Worm (Caenorhabditis elegans) whole organism, L4/young adult: Measurements from ENCODE around the gene B0228.7.
A peak's percentile ranks its signal among the peaks of the same experiment; 100 is the strongest.

Experiments used
- W03F9.2 ChIP-seq: fragments of 150-350 bp; optimal IDR thresholded peaks from 2 replicates; lab custom pipeline; 2014; ENCODE audit warnings: missing biosample characterization, missing genetic modification characterization
- dao-5 ChIP-seq: sonication (generic microtip); optimal IDR thresholded peaks from 2 replicates; lab custom pipeline; 2016; ENCODE audit warnings: missing genotype, missing genetic modification characterization, moderate library complexity, missing compliant biosample characterization
- him-1 ChIP-seq: sonication (generic microtip); optimal IDR thresholded peaks from 2 replicates; lab custom pipeline; 2016; ENCODE audit warnings: missing genotype, missing genetic modification reagents, missing genetic modification characterization, missing compliant biosample characterization

Gene B0228.7

ce11 chrII:7756810-7757209 is 2.0 kb downstream of the B0228.7 start:
- TF ChIP-seq dao-5 (tag; lab: Kevin White, UChicago) (peak; percentile 38), him-1 (tag; lab: Kevin White, UChicago) (no peak), W03F9.2 (tag; lab: Kevin White, UChicago) (peak; percentile 32)

ce11 chrII:7755116-7755571 is 3.7 kb downstream of the B0228.7 start, which contains the start of the genes B0228.6 and B0228.1:
B0228.6 (minus strand) TSS chrII:7755166.
B0228.1 (plus strand) TSS chrII:7755343.
- TF ChIP-seq W03F9.2 (tag; lab: Kevin White, UChicago) (no peak), dao-5 (tag; lab: Kevin White, UChicago) (no peak), him-1 (tag; lab: Kevin White, UChicago) (no peak)

DNA sequence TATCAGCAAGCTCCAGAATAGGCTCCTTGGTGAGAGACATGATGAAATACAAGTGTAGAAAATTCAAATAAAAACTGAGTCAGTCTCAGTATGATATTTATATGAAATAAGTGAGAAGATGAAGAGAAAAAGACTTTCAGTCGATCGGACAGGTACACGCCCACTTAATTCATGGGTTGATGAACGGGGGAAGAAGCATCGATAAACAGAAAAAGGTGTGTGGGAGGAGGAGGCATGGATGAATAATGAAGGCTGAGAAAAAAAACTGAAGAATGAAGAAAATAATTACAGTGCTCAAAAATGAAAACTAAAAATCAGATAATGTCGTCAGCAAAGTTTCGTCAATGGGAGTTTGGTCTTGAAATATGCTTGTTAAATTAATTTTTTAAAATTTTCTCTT is 5.3 kb downstream of the B0228.7 start, which contains the start of gene trx-1:
TSS of gene trx-1 (minus strand) at position 101 of the 400 bp plus-strand sequence.
- TF ChIP-seq dao-5 (tag; lab: Kevin White, UChicago) (no peak), him-1 (tag; lab: Kevin White, UChicago) (no peak), W03F9.2 (tag; lab: Kevin White, UChicago) (no peak)

DNA sequence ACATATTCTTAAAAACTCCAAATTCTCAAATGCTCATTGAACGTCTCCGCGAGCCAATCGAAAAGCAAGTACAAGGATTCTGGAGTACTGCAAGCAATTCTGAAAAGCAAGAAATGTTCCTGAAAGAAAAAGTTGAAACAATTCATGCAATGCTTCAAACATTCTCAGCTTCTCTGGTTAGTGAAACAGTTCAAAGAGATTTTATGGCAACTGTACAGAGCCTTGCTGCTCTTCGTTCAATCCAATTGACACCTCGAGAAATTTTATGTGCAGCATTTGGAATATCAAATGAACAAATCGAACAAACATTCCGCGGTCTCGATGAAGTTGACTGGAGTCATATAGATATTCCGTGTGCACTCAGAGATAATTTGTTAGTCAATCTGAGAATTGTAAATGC is 22.1 kb downstream of the B0228.7 start:
- TF ChIP-seq W03F9.2 (tag; lab: Kevin White, UChicago) (no peak), dao-5 (tag; lab: Kevin White, UChicago) (no peak), him-1 (tag; lab: Kevin White, UChicago) (no peak)

DNA sequence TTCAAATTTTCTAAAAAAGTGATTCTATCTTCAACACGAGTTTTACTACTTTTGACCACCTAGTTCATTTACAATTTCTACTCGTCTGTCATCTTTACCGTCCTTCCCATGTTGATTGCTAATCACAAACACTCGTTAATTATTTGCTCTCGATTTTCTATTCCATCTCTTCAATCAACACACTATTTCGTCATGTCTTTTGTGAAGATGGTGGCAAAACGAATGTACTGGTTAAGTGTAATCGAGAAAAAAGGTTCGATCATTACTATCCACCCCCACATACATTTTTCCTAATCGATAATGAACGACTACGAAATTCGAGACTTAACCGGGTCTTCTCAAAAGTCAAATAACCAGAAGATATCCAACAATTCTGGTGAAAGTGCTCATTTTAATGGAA is 34.2 kb downstream of the B0228.7 start, which contains the start of gene cpna-2:
TSS of gene cpna-2 (plus strand) at position 301 of the 400 bp plus-strand sequence.
- TF ChIP-seq W03F9.2 (tag; lab: Kevin White, UChicago) (no peak), dao-5 (tag; lab: Kevin White, UChicago) (no peak), him-1 (tag; lab: Kevin White, UChicago) (no peak)

DNA sequence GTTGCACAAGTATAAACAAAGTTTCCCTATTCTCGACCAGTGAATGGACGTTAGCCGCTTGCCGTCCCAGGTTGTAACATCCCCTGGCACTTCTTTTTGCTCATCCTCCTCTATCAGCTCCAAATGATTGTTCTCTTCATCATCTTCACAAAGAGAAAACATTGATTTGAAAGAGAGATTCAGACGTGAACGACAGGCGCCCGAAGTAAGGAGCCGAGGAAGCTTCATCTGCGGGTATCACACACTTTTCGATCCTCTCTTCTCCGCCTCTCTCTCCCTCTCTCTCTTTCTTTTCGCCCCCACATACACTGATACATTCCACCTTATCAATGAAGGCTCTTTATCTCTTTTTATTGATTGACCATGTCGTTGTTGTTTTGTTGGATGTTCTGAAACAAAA is 36.0 kb downstream of the B0228.7 start:
- TF ChIP-seq him-1 (tag; lab: Kevin White, UChicago), result no peak
- no peak for TF ChIP-seq W03F9.2 (tag; lab: Kevin White, UChicago)
- TF ChIP-seq dao-5 (tag; lab: Kevin White, UChicago), result no peak

DNA sequence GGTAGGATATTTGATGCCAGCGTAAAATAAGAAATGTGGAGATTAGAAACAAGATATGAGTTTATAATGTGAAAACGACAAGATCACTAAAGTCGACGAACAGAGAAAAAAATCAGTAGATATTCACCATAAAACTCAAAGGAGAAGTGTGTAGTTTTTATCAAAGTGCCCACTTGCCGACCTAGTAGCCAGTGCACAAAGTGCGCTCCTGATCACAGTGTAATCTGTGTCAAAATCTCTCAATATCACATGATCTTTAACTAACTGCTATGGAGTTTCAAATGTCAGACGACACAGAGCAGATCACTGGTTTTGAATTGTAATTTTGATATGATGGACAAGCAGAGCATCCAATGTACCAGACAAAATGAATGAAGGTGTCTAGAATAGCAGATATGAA is 38.3 kb downstream of the B0228.7 start:
- TF ChIP-seq dao-5 (tag; lab: Kevin White, UChicago) (no peak), W03F9.2 (tag; lab: Kevin White, UChicago) (no peak), him-1 (tag; lab: Kevin White, UChicago) (no peak)

DNA sequence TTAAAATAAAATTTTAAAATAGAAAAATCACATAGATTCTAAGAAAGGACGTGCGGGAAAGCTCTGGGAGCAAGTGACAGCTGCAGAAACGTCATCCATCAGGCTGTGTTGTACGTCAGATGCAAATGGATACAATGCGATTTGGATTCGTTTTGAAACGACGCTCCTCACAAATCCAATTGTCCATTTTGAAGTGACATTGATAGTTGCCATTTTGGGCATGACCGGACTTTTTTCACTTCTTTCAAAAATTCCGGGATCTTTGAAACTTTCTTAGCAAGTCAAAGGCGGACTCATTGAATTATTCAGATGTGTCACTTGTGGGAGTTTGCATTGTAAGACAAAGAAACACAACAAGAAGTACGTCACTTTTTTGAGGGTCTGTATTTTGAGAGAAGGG is 39.8 kb downstream of the B0228.7 start:
- no peak for TF ChIP-seq him-1 (tag; lab: Kevin White, UChicago)
- no peak for TF ChIP-seq W03F9.2 (tag; lab: Kevin White, UChicago)
- no peak for TF ChIP-seq dao-5 (tag; lab: Kevin White, UChicago)

DNA sequence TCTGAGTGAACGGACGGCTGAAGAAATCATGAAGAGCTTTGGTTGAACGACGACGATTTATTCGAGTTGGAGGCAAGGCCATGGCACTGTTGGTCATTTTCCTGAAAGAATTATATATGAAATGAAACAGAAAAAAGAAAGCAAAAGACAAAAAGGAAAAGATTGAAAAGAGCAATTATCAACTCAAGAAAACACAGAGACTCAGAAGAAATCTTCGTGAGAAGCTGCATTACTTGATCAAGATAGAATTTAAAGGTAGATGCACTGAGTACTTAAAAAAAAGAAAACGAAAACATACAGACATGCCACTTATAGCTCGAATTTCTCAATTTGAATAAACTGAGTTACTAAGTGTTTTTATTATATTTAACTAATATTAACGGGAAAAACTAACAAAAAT is 40.3 kb downstream of the B0228.7 start, which contains the start of gene cpna-5:
TSS of gene cpna-5 (minus strand) at position 101 of the 400 bp plus-strand sequence.
- TF ChIP-seq him-1 (tag; lab: Kevin White, UChicago) (no peak), dao-5 (tag; lab: Kevin White, UChicago) (no peak), W03F9.2 (tag; lab: Kevin White, UChicago) (no peak)

ce11 chrII:7716112-7716511 is 42.7 kb downstream of the B0228.7 start:
- no peak for TF ChIP-seq dao-5 (tag; lab: Kevin White, UChicago)
- no peak for TF ChIP-seq W03F9.2 (tag; lab: Kevin White, UChicago)
- no peak for TF ChIP-seq him-1 (tag; lab: Kevin White, UChicago)

- TF ChIP-seq W03F9.2 (tag; lab: Kevin White, UChicago), result no peak
- TF ChIP-seq dao-5 (tag; lab: Kevin White, UChicago), result no peak
- TF ChIP-seq him-1 (tag; lab: Kevin White, UChicago), result no peak
Observed at ce11 chrII:7714614-7715186, 44.1 kb downstream of the B0228.7 start.

- TF ChIP-seq him-1 (tag; lab: Kevin White, UChicago) (no peak), W03F9.2 (tag; lab: Kevin White, UChicago) (no peak), dao-5 (tag; lab: Kevin White, UChicago) (no peak)
Observed at ce11 chrII:7709301-7709754, 49.5 kb downstream of the B0228.7 start, which contains the start of gene sre-1. sre-1 (plus strand) TSS chrII:7709704.

DNA sequence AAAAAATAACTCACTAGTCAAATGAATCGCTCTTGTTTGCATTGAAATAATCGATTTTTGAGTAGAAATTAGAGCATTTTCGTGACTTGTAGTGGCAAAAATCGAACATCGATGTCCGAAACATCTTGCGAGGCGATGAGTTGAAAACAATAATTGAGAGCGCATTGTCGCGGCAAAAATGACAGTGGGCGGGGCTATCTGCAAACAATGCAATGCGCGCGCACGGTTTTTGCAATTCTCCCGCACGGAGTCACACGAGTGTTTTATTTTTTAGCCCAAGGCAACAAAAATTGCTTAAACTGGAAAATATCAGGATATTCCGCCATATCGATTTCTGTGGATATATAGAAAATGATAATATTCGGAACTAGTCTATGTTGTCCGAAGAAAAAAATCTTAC is 50.3 kb downstream of the B0228.7 start, which contains the start of gene B0495.9:
TSS of gene B0495.9 (minus strand) at position 171 of the 400 bp plus-strand sequence.
- TF ChIP-seq dao-5 (tag; lab: Kevin White, UChicago) (no peak), W03F9.2 (tag; lab: Kevin White, UChicago) (peak; percentile 14), him-1 (tag; lab: Kevin White, UChicago) (peak; percentile 78)
